Worm (Caenorhabditis elegans) whole organism, late embryonic: ENCODE data around the gene txt-12.

Source experiments
- ceh-22 ChIP-seq: sonication (generic microtip); optimal IDR thresholded peaks from 2 replicates; lab custom pipeline; 2017; ENCODE audit warnings: missing biosample characterization, missing genetic modification characterization
- gmeb-2 ChIP-seq: sonication (generic microtip); optimal IDR thresholded peaks from 2 replicates; lab custom pipeline; 2016; ENCODE audit warnings: missing genetic modification characterization, inconsistent platforms, missing compliant biosample characterization
- tbx-7 ChIP-seq: sonication (generic microtip); optimal IDR thresholded peaks from 2 replicates; lab custom pipeline; 2016; ENCODE audit warnings: missing genotype, missing genetic modification characterization, missing compliant biosample characterization

DNA sequence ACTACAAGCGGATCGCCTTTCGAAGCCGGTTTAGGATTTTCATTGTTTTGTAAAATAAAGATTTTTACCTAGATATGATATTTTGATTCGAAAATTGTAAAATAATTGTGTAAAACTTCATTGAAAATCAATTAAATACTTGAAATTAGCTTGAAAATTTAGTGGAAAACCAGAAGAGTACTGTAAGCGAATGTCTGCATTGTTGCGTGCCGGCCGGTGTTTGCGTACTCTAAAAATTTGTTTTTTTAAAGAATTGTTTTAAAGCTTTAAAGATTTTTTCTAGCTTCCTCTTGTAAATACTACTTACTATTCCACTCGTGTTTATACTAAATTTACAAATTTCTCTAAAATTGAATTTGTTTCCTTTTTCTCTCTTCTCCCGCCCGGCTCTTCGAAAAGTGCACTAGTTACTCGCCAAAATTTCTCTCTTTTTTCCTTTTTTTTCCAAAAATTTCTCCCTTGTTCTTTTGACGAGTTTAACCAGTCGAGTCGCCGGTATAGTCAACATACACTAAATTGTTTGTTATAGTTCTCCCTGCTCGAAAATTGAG, 23.3 kb upstream of the txt-12 start:
- no peak for TF ChIP-seq ceh-22 (tag; lab: Kevin White, UChicago)
- no peak for TF ChIP-seq tbx-7 (tag; lab: Kevin White, UChicago)
- TF ChIP-seq gmeb-2 (tag; lab: Kevin White, UChicago) = no peak
